Worm (Caenorhabditis elegans) whole organism, early embryonic: Measurements from ENCODE around the gene M110.8.

Experiments
- B0310.2 ChIP-seq: sonication (generic microtip); optimal IDR thresholded peaks from 2 replicates; lab custom pipeline; 2016; ENCODE audit warnings: mild to moderate bottlenecking, missing genetic modification characterization, missing compliant biosample characterization
- aly-1 ChIP-seq: sonication (generic microtip); optimal IDR thresholded peaks from 2 replicates; lab custom pipeline; 2016; ENCODE audit warnings: missing genetic modification characterization, missing compliant biosample characterization
- ama-1 ChIP-seq: fragments of 150-350 bp; optimal IDR thresholded peaks from 2 replicates; lab custom pipeline; 2014
- flt-1 ChIP-seq: fragments of 200-800 bp; sonication (Bioruptor generic); IDR thresholded peaks from 2 replicates; pipeline ENCODE4 v1.3.6; 2022; ENCODE audit warnings: missing genetic modification characterization, missing compliant biosample characterization
- pes-1 ChIP-seq: fragments of 200-800 bp; sonication (Bioruptor generic); IDR thresholded peaks from 2 replicates; pipeline ENCODE4 v1.3.6; 2022; ENCODE audit warnings: missing genetic modification reagents, missing genetic modification characterization, missing compliant biosample characterization
- scrt-1 ChIP-seq: fragments of 200-800 bp; sonication (Bioruptor generic); IDR thresholded peaks from 2 replicates; pipeline ENCODE4 v1.3.6; 2022; ENCODE audit warnings: missing genetic modification characterization, missing compliant biosample characterization
- sea-1 ChIP-seq: fragments of 200-800 bp; sonication (Bioruptor generic); conservative IDR thresholded peaks from 2 replicates; pipeline ENCODE4 v1.3.6; 2022; ENCODE audit warnings: missing genetic modification characterization, missing compliant biosample characterization
- tbx-11 ChIP-seq: fragments of 200-800 bp; sonication (Bioruptor generic); IDR thresholded peaks from 2 replicates; pipeline ENCODE4 v1.3.6; 2022; ENCODE audit warnings: missing genetic modification characterization, missing compliant biosample characterization
- tbx-37 ChIP-seq: fragments of 200-800 bp; sonication (Bioruptor generic); conservative IDR thresholded peaks from 2 replicates; pipeline ENCODE4 v1.3.6; 2022; ENCODE audit warnings: missing genetic modification reagents, missing genetic modification characterization, missing compliant biosample characterization
- tra-4 ChIP-seq: sonication (generic microtip); optimal IDR thresholded peaks from 2 replicates; lab custom pipeline; 2017; ENCODE audit warnings: missing genetic modification characterization, missing compliant biosample characterization

DNA sequence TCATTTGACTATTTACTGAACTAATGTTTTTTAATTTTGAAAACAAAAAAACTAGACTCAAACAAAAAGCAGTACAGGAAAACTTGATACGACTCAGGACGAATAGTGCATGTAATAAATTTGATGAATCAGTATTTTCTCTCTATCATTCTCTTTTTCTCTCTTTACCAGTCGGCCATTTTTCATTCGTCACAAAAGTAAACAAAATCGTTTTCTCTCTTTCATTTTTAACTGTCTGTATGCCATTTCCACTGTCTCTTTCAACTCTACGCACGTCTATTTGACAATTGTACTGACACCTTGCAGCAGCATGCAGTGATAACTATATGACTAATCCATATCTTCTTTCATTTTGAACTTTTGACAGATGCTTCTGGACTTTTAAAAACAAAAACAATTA lies 39.4 kb upstream of the M110.8 start, which contains the start of the genes F35C11.2 and F35C11.4:
- TF ChIP-seq flt-1 (GFP tag; lab: Robert Waterston, UW) (no peak), ama-1 (lab: Kevin White, UChicago) (no peak), tbx-11 (GFP tag; lab: Robert Waterston, UW) (no peak), tbx-37 (GFP tag; lab: Robert Waterston, UW) (no peak), pes-1 (GFP tag; lab: Robert Waterston, UW) (no peak), scrt-1 (GFP tag; lab: Robert Waterston, UW) (no peak), tra-4 (no peak), B0310.2 (tag; lab: Kevin White, UChicago) (no peak), sea-1 (no peak), aly-1 (tag; lab: Kevin White, UChicago) (no peak)
